Worm (Caenorhabditis elegans): ENCODE results near the gene T10C6.7.

- TF ChIP-seq ama-1 (optimal IDR thresholded peaks at IDR 0.05): no peak
- no peak for TF ChIP-seq flt-1 (GFP tag; IDR thresholded peaks at IDR 0.05)
- TF ChIP-seq tra-4 (tag; optimal IDR thresholded peaks at IDR 0.05): no peak
- TF ChIP-seq ceh-13 (GFP tag; optimal IDR thresholded peaks at IDR 0.05): no peak
- TF ChIP-seq F13C5.2 (tag; optimal IDR thresholded peaks at IDR 0.05): no peak
- TF ChIP-seq sea-1 (GFP tag; conservative IDR thresholded peaks at IDR 0.05): no peak
- TF ChIP-seq hmg-4 (GFP tag; optimal IDR thresholded peaks at IDR 0.05): no peak
- TF ChIP-seq aly-1 (tag; optimal IDR thresholded peaks at IDR 0.05): no peak
- no peak for TF ChIP-seq tbx-11 (GFP tag; IDR thresholded peaks at IDR 0.05)
- no peak for TF ChIP-seq ceh-36 (tag; optimal IDR thresholded peaks at IDR 0.05)
- no peak for TF ChIP-seq hmbx-1 (tag; optimal IDR thresholded peaks at IDR 0.05)
- no peak for TF ChIP-seq ets-7 (tag; optimal IDR thresholded peaks at IDR 0.05)
These were observed 30.5 kb upstream of the T10C6.7 start, which contains the start of gene fbxa-100 for ce11 chrV:16061993-16062392.
